Fruit fly (Drosophila melanogaster) whole organism: Measurements from ENCODE around the gene CG14332.

Experiments used
- CG8478 ChIP-seq: fragments of >200 bp; optimal IDR thresholded peaks from 2 replicates; lab custom pipeline; 2018; ENCODE audit warnings: inconsistent platforms
- Dll ChIP-seq: fragments of >200 bp; optimal IDR thresholded peaks from 2 replicates; lab custom pipeline; 2017
- EcR ChIP-seq, 2 experiments: fragments of >200 bp; optimal IDR thresholded peaks; 2 replicates each; lab custom pipeline; 2017; ENCODE audit warnings: missing biosample characterization in 2 of 2, missing genetic modification characterization in 2 of 2, missing genetic modification reagents in 2 of 2
- pan ChIP-seq: fragments of >200 bp; optimal IDR thresholded peaks from 2 replicates; lab custom pipeline; 2017
- psq ChIP-seq: fragments of >200 bp; optimal IDR thresholded peaks from 2 replicates; lab custom pipeline; 2017
- usp ChIP-seq: fragments of >200 bp; optimal IDR thresholded peaks from 2 replicates; lab custom pipeline; 2017; ENCODE audit warnings: missing biosample characterization, missing genetic modification characterization, mixed read lengths

DNA sequence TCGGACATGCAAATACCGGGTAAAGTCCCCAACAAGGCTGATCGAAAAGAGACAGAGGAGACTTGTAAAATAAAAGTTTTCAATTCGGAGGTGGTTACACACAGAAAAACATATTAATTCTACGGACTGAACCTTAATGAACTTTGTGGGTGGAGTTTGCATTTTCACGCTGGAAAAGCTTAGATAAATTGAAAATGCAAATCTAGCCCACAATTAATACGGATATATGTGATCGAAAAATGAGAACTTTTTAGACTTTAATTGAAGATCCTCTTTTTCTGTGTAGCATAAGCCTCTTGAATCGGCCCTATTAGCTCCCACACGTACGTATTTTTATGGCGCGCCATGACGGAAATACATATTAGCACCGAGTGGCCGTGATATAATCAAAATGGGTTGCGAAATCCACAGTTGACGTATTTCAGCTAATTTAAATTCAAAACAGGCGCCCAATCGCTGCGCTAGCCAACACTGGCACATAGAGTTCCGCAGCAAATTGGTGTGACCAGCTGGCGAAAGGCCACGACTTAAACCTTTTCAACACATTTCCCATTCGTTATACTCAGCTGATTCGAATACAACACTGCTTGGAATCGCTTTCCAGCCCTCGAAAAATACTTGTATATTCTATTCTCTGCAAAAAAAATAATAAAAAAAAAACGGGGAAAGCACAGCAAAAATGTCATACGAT lies 36.5 kb downstream of the CG14332 start:
- TF ChIP-seq pan (lab: Kevin White, UChicago) (no peak), usp (no peak), EcR (GFP tag; optimal IDR thresholded peaks at IDR 0.05; lab: Kevin White, UChicago) (no peak), Dll (lab: Kevin White, UChicago) (no peak), psq (no peak), CG8478 (no peak)
